Worm (Caenorhabditis elegans) whole organism, young adult: Measurements from ENCODE around the gene K01A2.5.

Source experiments
- F22D6.2 ChIP-seq: sonication (generic microtip); optimal IDR thresholded peaks from 2 replicates; lab custom pipeline; 2016; ENCODE audit warnings: mild to moderate bottlenecking, missing genetic modification characterization, missing compliant biosample characterization
- F33H1.4 ChIP-seq: fragments of 200-800 bp; sonication (Bioruptor generic); IDR thresholded peaks from 2 replicates; pipeline ENCODE4 v1.3.6; 2022; ENCODE audit warnings: missing genetic modification reagents, missing genetic modification characterization, missing compliant biosample characterization
- F37B4.10 ChIP-seq: fragments of 200-800 bp; sonication (Bioruptor generic); IDR thresholded peaks from 2 replicates; pipeline ENCODE4 v1.3.6; 2022; ENCODE audit warnings: missing genetic modification characterization, missing compliant biosample characterization
- attf-5 ChIP-seq: fragments of 200-800 bp; sonication (Bioruptor generic); optimal IDR thresholded peaks from 2 replicates; lab custom pipeline; 2018; ENCODE audit warnings: mild to moderate bottlenecking, missing genetic modification characterization, missing compliant biosample characterization
- egl-18 ChIP-seq: fragments of 200-800 bp; sonication (Bioruptor generic); IDR thresholded peaks from 2 replicates; pipeline ENCODE4 v1.3.6; 2022; ENCODE audit warnings: missing genetic modification reagents, missing genetic modification characterization, missing compliant biosample characterization
- gei-17 ChIP-seq: fragments of 200-800 bp; sonication (Bioruptor generic); optimal IDR thresholded peaks from 2 replicates; lab custom pipeline; 2018; ENCODE audit warnings: mild to moderate bottlenecking, missing genetic modification characterization, missing compliant biosample characterization
- let-526 ChIP-seq: fragments of 200-800 bp; sonication (Bioruptor generic); IDR thresholded peaks from 2 replicates; pipeline ENCODE4 v1.3.6; 2022; ENCODE audit warnings: missing genetic modification reagents, missing genetic modification characterization, missing compliant biosample characterization
- lin-40 ChIP-seq: sonication (generic microtip); optimal IDR thresholded peaks from 2 replicates; lab custom pipeline; 2016; ENCODE audit warnings: missing genetic modification characterization, mild to moderate bottlenecking, missing compliant biosample characterization, missing genotype, missing genetic modification reagents
- nfya-1 ChIP-seq: sonication (generic microtip); optimal IDR thresholded peaks from 2 replicates; lab custom pipeline; 2017; ENCODE audit warnings: antibody characterized with exemption, missing compliant biosample characterization, missing genetic modification characterization, borderline replicate concordance; ENCODE audit not compliant: insufficient read depth
- rcor-1 ChIP-seq: fragments of 200-800 bp; sonication (Bioruptor generic); IDR thresholded peaks from 2 replicates; pipeline ENCODE4 v1.3.6; 2022; ENCODE audit warnings: missing genetic modification reagents, missing genetic modification characterization, missing compliant biosample characterization
- snpc-1.3 ChIP-seq: sonication (generic microtip); optimal IDR thresholded peaks from 2 replicates; lab custom pipeline; 2017; ENCODE audit warnings: missing genetic modification characterization, mild to moderate bottlenecking, missing compliant biosample characterization, antibody characterized with exemption, moderate library complexity, missing genotype, missing genetic modification reagents; ENCODE audit not compliant: insufficient read depth
- sptf-2 ChIP-seq: fragments of 200-800 bp; sonication (Bioruptor generic); optimal IDR thresholded peaks from 2 replicates; lab custom pipeline; 2018; ENCODE audit warnings: mild to moderate bottlenecking, missing genetic modification characterization, missing compliant biosample characterization
- tlf-1 ChIP-seq: fragments of 200-800 bp; sonication (Bioruptor generic); optimal IDR thresholded peaks from 2 replicates; lab custom pipeline; 2018; ENCODE audit warnings: mild to moderate bottlenecking, missing genetic modification characterization, missing compliant biosample characterization

DNA sequence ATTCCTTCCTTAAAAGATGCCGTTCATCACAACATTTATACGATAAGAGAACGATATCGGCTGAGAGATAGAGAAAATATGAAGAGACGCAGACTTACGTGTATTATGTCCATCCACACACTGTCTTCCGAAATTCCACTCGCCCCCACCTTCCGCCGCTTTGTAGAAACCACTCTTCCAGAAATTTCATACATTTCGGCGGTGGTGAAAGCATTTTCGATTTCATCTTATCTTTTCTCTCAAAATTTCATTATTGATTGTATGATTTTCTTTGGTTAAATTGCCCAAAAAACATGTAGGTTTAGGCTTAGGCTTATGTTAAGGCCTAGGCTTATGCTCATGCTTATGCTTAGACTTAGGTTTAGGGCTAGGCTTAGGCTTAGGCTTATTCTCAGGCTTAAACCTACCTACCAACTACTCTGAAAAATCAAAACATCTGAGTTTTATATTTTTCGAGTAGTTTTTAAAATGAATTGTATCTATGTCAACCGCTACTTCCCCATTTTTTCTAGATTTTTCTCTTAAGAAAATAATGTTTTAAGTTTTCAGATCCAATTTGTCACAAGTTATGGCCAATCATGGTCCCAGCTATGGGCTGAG, 36.3 kb downstream of the K01A2.5 start, which contains the start of gene cpn-2:
- no peak for TF ChIP-seq sptf-2 (GFP tag; lab: Kevin White, UChicago)
- no peak for TF ChIP-seq gei-17 (GFP tag; lab: Kevin White, UChicago)
- no peak for TF ChIP-seq nfya-1 (tag; lab: Kevin White, UChicago)
- TF ChIP-seq lin-40 (tag; lab: Kevin White, UChicago), result no peak
- TF ChIP-seq F22D6.2 (tag; lab: Kevin White, UChicago), result no peak
- no peak for TF ChIP-seq tlf-1 (GFP tag; lab: Kevin White, UChicago)
- no peak for TF ChIP-seq F33H1.4
- no peak for TF ChIP-seq rcor-1 (GFP tag; lab: Robert Waterston, UW)
- TF ChIP-seq egl-18 (GFP tag; lab: Robert Waterston, UW), result no peak
- TF ChIP-seq attf-5 (GFP tag; lab: Kevin White, UChicago), result no peak
- no peak for TF ChIP-seq snpc-1.3 (tag; lab: Kevin White, UChicago)
- TF ChIP-seq let-526, result no peak
- no peak for TF ChIP-seq F37B4.10 (GFP tag; lab: Robert Waterston, UW)
